Worm (Caenorhabditis elegans) whole organism, young adult: ENCODE data around the gene fbxb-48.

ENCODE experiments used
- C06A6.2 ChIP-seq: fragments of 200-800 bp; sonication (Bioruptor generic); conservative IDR thresholded peaks from 2 replicates; pipeline ENCODE4 v1.3.6; 2022; ENCODE audit warnings: missing genetic modification characterization, missing compliant biosample characterization
- T26A5.8 ChIP-seq: sonication (generic microtip); optimal IDR thresholded peaks from 2 replicates; lab custom pipeline; 2016; ENCODE audit warnings: missing genetic modification characterization, missing compliant biosample characterization
- ccch-3 ChIP-seq: fragments of 200-800 bp; sonication (Bioruptor generic); optimal IDR thresholded peaks from 2 replicates; lab custom pipeline; 2018; ENCODE audit warnings: mild to moderate bottlenecking, missing genetic modification characterization, missing compliant biosample characterization
- hlh-26 ChIP-seq: fragments of 200-800 bp; sonication (Bioruptor generic); conservative IDR thresholded peaks from 2 replicates; pipeline ENCODE4 v1.3.6; 2022; ENCODE audit warnings: missing genetic modification reagents, missing genetic modification characterization, missing compliant biosample characterization
- repo-1 ChIP-seq: sonication (generic microtip); optimal IDR thresholded peaks from 2 replicates; lab custom pipeline; 2017; ENCODE audit warnings: mild to moderate bottlenecking, missing genetic modification characterization, missing compliant biosample characterization

- TF ChIP-seq repo-1 (tag; lab: Kevin White, UChicago) (no peak), T26A5.8 (no peak), C06A6.2 (GFP tag; lab: Robert Waterston, UW) (no peak), ccch-3 (GFP tag; lab: Kevin White, UChicago) (no peak), hlh-26 (no peak)
Measured at ce11 chrII:1759602-1760001, 40.5 kb upstream of the fbxb-48 start, which contains the start of gene F36H5.18.
